Worm (Caenorhabditis elegans) whole organism, L3 larva: ENCODE data around the gene R08A2.1.

Experiments used
- R02D3.7 ChIP-seq: fragments of 150-350 bp; optimal IDR thresholded peaks from 2 replicates; lab custom pipeline; 2014; ENCODE audit warnings: missing biosample characterization, missing genetic modification characterization
- ZK546.5 ChIP-seq: sonication (generic microtip); optimal IDR thresholded peaks from 2 replicates; lab custom pipeline; 2017; ENCODE audit warnings: missing biosample characterization, missing genetic modification characterization
- aly-2 ChIP-seq: fragments of 150-350 bp; optimal IDR thresholded peaks from 2 replicates; lab custom pipeline; 2014; ENCODE audit warnings: missing biosample characterization, missing genetic modification characterization
- ceh-16 ChIP-seq: sonication (generic microtip); optimal IDR thresholded peaks from 2 replicates; lab custom pipeline; 2017; ENCODE audit warnings: missing biosample characterization, missing genetic modification characterization
- ceh-28 ChIP-seq: fragments of 150-350 bp; optimal IDR thresholded peaks from 2 replicates; lab custom pipeline; 2014; ENCODE audit warnings: missing biosample characterization, missing genetic modification reagents, missing genetic modification characterization
- ceh-82 ChIP-seq: fragments of 150-350 bp; optimal IDR thresholded peaks from 2 replicates; lab custom pipeline; 2014; ENCODE audit warnings: missing biosample characterization, missing genetic modification characterization
- ceh-9 ChIP-seq: sonication (generic microtip); optimal IDR thresholded peaks from 2 replicates; lab custom pipeline; 2018; ENCODE audit warnings: missing biosample characterization, missing genetic modification characterization
- daf-12 ChIP-seq: fragments of 150-350 bp; optimal IDR thresholded peaks from 2 replicates; lab custom pipeline; 2014; ENCODE audit warnings: missing biosample characterization, missing genetic modification reagents, missing genetic modification characterization
- egl-5 ChIP-seq: fragments of 150-350 bp; optimal IDR thresholded peaks from 2 replicates; lab custom pipeline; 2017; ENCODE audit warnings: missing biosample characterization, missing genetic modification reagents, missing genetic modification characterization, inconsistent platforms
- elt-1 ChIP-seq: fragments of 150-350 bp; optimal IDR thresholded peaks from 2 replicates; lab custom pipeline; 2014; ENCODE audit warnings: missing biosample characterization, missing genetic modification characterization
- elt-3 ChIP-seq, 3 experiments: fragments of 150-350 bp in 1 of 3; sonication (generic microtip) in 2 of 3; optimal IDR thresholded peaks; 2 replicates in 2 of 3; 4 replicates in 1 of 3; lab custom pipeline; 2014 to 2017; ENCODE audit warnings: missing biosample characterization in 3 of 3, missing genetic modification characterization in 3 of 3
- eor-1 ChIP-seq, 2 experiments: fragments of 150-350 bp; optimal IDR thresholded peaks; 2 replicates each; lab custom pipeline; 2014 to 2018; ENCODE audit warnings: missing biosample characterization in 2 of 2, missing genetic modification characterization in 2 of 2
- fkh-10 ChIP-seq: sonication (generic microtip); optimal IDR thresholded peaks from 2 replicates; lab custom pipeline; 2017; ENCODE audit warnings: missing biosample characterization, missing genetic modification reagents, missing genetic modification characterization
- fkh-2 ChIP-seq: fragments of 150-350 bp; optimal IDR thresholded peaks from 2 replicates; lab custom pipeline; 2014; ENCODE audit warnings: missing biosample characterization, missing genetic modification reagents, missing genetic modification characterization
- fos-1 ChIP-seq: fragments of 150-350 bp; optimal IDR thresholded peaks from 2 replicates; lab custom pipeline; 2014; ENCODE audit warnings: missing biosample characterization, missing genetic modification characterization
- hmg-11 ChIP-seq: sonication (generic microtip); optimal IDR thresholded peaks from 2 replicates; lab custom pipeline; 2016; ENCODE audit warnings: missing genetic modification characterization, missing compliant biosample characterization
- jun-1 ChIP-seq: fragments of 150-350 bp; optimal IDR thresholded peaks from 2 replicates; lab custom pipeline; 2014; ENCODE audit warnings: missing biosample characterization, missing genetic modification reagents, missing genetic modification characterization
- lin-15B ChIP-seq: fragments of 150-350 bp; optimal IDR thresholded peaks from 2 replicates; lab custom pipeline; 2014; ENCODE audit warnings: missing biosample characterization, missing genetic modification characterization
- lin-39 ChIP-seq: fragments of 150-350 bp; optimal IDR thresholded peaks from 2 replicates; lab custom pipeline; 2018; ENCODE audit warnings: missing biosample characterization, missing genetic modification reagents, missing genetic modification characterization
- lsy-12 ChIP-seq: sonication (generic microtip); optimal IDR thresholded peaks from 2 replicates; lab custom pipeline; 2016; ENCODE audit warnings: mild to moderate bottlenecking, missing genetic modification characterization, missing compliant biosample characterization
- mdl-1 ChIP-seq: fragments of 150-350 bp; optimal IDR thresholded peaks from 2 replicates; lab custom pipeline; 2014; ENCODE audit warnings: missing biosample characterization, missing genetic modification characterization
- nfya-1 ChIP-seq: sonication (generic microtip); optimal IDR thresholded peaks from 2 replicates; lab custom pipeline; 2017; ENCODE audit warnings: missing genetic modification characterization, mild to moderate bottlenecking, missing compliant biosample characterization, antibody characterized with exemption, moderate library complexity; ENCODE audit not compliant: insufficient read depth
- nhr-11 ChIP-seq: fragments of 150-350 bp; optimal IDR thresholded peaks from 2 replicates; lab custom pipeline; 2014; ENCODE audit warnings: missing biosample characterization, missing genetic modification characterization
- nhr-23 ChIP-seq: fragments of 150-350 bp; optimal IDR thresholded peaks from 2 replicates; lab custom pipeline; 2014; ENCODE audit warnings: missing biosample characterization, missing genetic modification reagents, missing genetic modification characterization
- nhr-237 ChIP-seq: fragments of 150-350 bp; optimal IDR thresholded peaks from 2 replicates; lab custom pipeline; 2014; ENCODE audit warnings: missing biosample characterization, missing genetic modification characterization
- nhr-25 ChIP-seq: sonication (generic microtip); optimal IDR thresholded peaks from 2 replicates; lab custom pipeline; 2017; ENCODE audit warnings: missing biosample characterization, missing genetic modification characterization
- nhr-28 ChIP-seq: fragments of 150-350 bp; optimal IDR thresholded peaks from 2 replicates; lab custom pipeline; 2014; ENCODE audit warnings: missing biosample characterization, missing genetic modification characterization
- nhr-67 ChIP-seq: fragments of 150-350 bp; optimal IDR thresholded peaks from 2 replicates; lab custom pipeline; 2014; ENCODE audit warnings: missing biosample characterization, missing genetic modification characterization
- nhr-76 ChIP-seq: fragments of 150-350 bp; sonication (generic microtip); optimal IDR thresholded peaks from 5 replicates; lab custom pipeline; 2014; ENCODE audit warnings: missing biosample characterization, missing genetic modification characterization
- nhr-77 ChIP-seq: fragments of 150-350 bp; optimal IDR thresholded peaks from 2 replicates; lab custom pipeline; 2014; ENCODE audit warnings: missing biosample characterization, missing genetic modification characterization
- pha-4 ChIP-seq: fragments of 150-350 bp; optimal IDR thresholded peaks from 2 replicates; lab custom pipeline; 2014; ENCODE audit warnings: missing biosample characterization, missing genetic modification reagents, missing genetic modification characterization
- pqm-1 ChIP-seq: fragments of 150-350 bp; optimal IDR thresholded peaks from 2 replicates; lab custom pipeline; 2017; ENCODE audit warnings: missing biosample characterization, missing genetic modification characterization, inconsistent platforms
- sea-2 ChIP-seq: fragments of 150-350 bp; sonication (generic microtip); optimal IDR thresholded peaks from 4 replicates; lab custom pipeline; 2014; ENCODE audit warnings: missing biosample characterization, missing genetic modification reagents, missing genetic modification characterization
- snpc-4 ChIP-seq: fragments of 150-350 bp; optimal IDR thresholded peaks from 2 replicates; lab custom pipeline; 2014; ENCODE audit warnings: missing biosample characterization, missing genetic modification characterization
- unc-39 ChIP-seq: sonication (generic microtip); optimal IDR thresholded peaks from 4 replicates; lab custom pipeline; 2017; ENCODE audit warnings: missing biosample characterization, missing genetic modification characterization
- zag-1 ChIP-seq: fragments of 150-350 bp; optimal IDR thresholded peaks from 2 replicates; lab custom pipeline; 2014; ENCODE audit warnings: missing biosample characterization, missing genetic modification characterization
- ztf-11 ChIP-seq: fragments of 150-350 bp; optimal IDR thresholded peaks from 2 replicates; lab custom pipeline; 2014; ENCODE audit warnings: missing biosample characterization, missing genetic modification characterization
- ztf-4 ChIP-seq: fragments of 150-350 bp; optimal IDR thresholded peaks from 2 replicates; lab custom pipeline; 2014; ENCODE audit warnings: missing biosample characterization, missing genetic modification characterization

Gene R08A2.1

ce11 chrV:14736851-14737250 is 17.5 kb upstream of the R08A2.1 start, which contains the start of gene Y50E8A.5:
Gene Y50E8A.5 (minus strand): TSS chrV:14736951.
- no peak for TF ChIP-seq elt-3 (tag; optimal IDR thresholded peaks at IDR 0.05; lab: Kevin White, UChicago)
- no peak for TF ChIP-seq nfya-1 (tag; lab: Kevin White, UChicago)
- no peak for TF ChIP-seq lin-39
- TF ChIP-seq aly-2 (tag; lab: Kevin White, UChicago): no peak
- no peak for TF ChIP-seq fos-1 (tag; lab: Kevin White, UChicago)
- TF ChIP-seq nhr-11 (tag; lab: Kevin White, UChicago): no peak
- TF ChIP-seq zag-1 (tag; lab: Kevin White, UChicago): no peak
- TF ChIP-seq ceh-16 (tag; lab: Kevin White, UChicago): no peak
- no peak for TF ChIP-seq nhr-25 (tag; lab: Kevin White, UChicago)
- TF ChIP-seq mdl-1 (tag; lab: Kevin White, UChicago): no peak
- no peak for TF ChIP-seq fkh-10 (GFP tag; lab: Kevin White, UChicago)
- TF ChIP-seq pha-4: no peak
- TF ChIP-seq ceh-82 (tag; lab: Kevin White, UChicago): no peak

- TF ChIP-seq elt-1 (tag; lab: Kevin White, UChicago): no peak
- TF ChIP-seq R02D3.7 (tag; lab: Kevin White, UChicago): peak; percentile 82
- peak; percentile 74 for TF ChIP-seq lin-15B (tag; lab: Kevin White, UChicago)
- TF ChIP-seq lin-39: peak; percentile 1
- TF ChIP-seq nhr-237 (tag; lab: Kevin White, UChicago): no peak
- peak; percentile 35 for TF ChIP-seq pha-4
- TF ChIP-seq, all 47 proteins: peak for 4
Observed at ce11 chrV:14734187-14734765, 14.9 kb upstream of the R08A2.1 start, which contains the start of gene unc-61. Gene unc-61 (minus strand): TSS chrV:14734237.

DNA sequence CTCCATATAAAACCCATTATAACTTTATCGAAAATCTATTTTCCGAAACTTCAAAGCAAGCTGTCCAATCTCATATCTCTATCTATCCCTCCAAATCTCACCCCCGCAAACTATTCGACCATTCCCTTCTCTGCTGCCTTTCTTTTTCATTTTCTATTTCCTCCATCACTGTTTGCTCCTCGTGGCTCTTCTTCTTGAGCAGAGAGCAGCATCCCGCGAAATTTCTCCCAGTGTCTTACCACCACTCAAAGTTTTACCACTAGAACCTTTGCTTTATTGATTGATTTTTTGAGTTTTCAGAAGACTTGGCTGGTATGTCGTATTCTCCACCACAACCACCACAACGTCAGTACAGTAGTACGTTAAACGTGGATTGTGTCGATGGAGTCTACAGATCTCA is 10.0 kb upstream of the R08A2.1 start, which contains the start of gene oig-3:
TSS of gene oig-3 (plus strand) at position 301 of the 400 bp plus-strand sequence.
- TF ChIP-seq jun-1 (tag; lab: Kevin White, UChicago) (no peak), eor-1 (tag; optimal IDR thresholded peaks at IDR 0.05; lab: Kevin White, UChicago) (no peak), sea-2 (GFP tag; lab: Kevin White, UChicago) (no peak), nhr-11 (tag; lab: Kevin White, UChicago) (no peak), unc-39 (tag; lab: Kevin White, UChicago) (no peak), pqm-1 (no peak), nhr-77 (tag; lab: Kevin White, UChicago) (no peak), elt-1 (tag; lab: Kevin White, UChicago) (no peak), ztf-11 (no peak), nhr-23 (no peak), fkh-10 (GFP tag; lab: Kevin White, UChicago) (no peak)

DNA sequence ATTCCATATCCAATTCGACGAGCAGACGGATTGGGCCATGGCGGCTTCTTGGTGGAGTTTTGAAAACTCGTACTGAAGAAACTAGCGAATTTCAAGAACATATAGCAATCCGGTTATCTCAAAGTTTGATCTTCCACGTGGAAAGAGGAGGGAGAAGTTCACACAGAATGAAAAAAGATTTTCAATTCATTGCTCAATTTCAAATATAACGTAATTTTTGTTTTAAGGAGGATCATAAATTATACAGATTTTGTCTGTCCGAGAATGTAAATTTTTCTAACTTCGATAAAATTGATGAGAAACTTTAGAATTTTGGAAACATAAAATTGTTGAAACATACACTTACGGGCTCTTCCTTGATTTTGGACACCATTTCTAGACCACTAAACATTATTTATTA is 9.4 kb upstream of the R08A2.1 start, which contains the start of gene Y50E8A.2:
TSS of gene Y50E8A.2 (minus strand) at position 101 of the 400 bp plus-strand sequence.
- TF ChIP-seq mdl-1 (tag; lab: Kevin White, UChicago): no peak
- TF ChIP-seq aly-2 (tag; lab: Kevin White, UChicago): no peak
- no peak for TF ChIP-seq nhr-25 (tag; lab: Kevin White, UChicago)
- no peak for TF ChIP-seq snpc-4
- TF ChIP-seq jun-1 (tag; lab: Kevin White, UChicago): no peak
- TF ChIP-seq fkh-10 (GFP tag; lab: Kevin White, UChicago): no peak
- no peak for TF ChIP-seq nhr-76 (tag; lab: Kevin White, UChicago)
- no peak for TF ChIP-seq ZK546.5 (tag; lab: Kevin White, UChicago)
- no peak for TF ChIP-seq nhr-23
- no peak for TF ChIP-seq ztf-4 (tag; lab: Kevin White, UChicago)
- no peak for TF ChIP-seq fkh-2 (tag; lab: Kevin White, UChicago)
- no peak for TF ChIP-seq hmg-11 (tag; lab: Kevin White, UChicago)
- no peak for TF ChIP-seq sea-2 (GFP tag; lab: Kevin White, UChicago)
- TF ChIP-seq, all 47 proteins: peak for 0

ce11 chrV:14726596-14726995 is 7.2 kb upstream of the R08A2.1 start, which contains the start of gene Y50E8A.1:
Gene Y50E8A.1 (plus strand): TSS chrV:14726896.
- TF ChIP-seq elt-3 (tag; optimal IDR thresholded peaks at IDR 0.05; lab: Kevin White, UChicago): no peak
- no peak for TF ChIP-seq lin-39
- TF ChIP-seq nhr-237 (tag; lab: Kevin White, UChicago): no peak
- no peak for TF ChIP-seq zag-1 (tag; lab: Kevin White, UChicago)
- TF ChIP-seq snpc-4: no peak
- no peak for TF ChIP-seq ceh-9 (tag; lab: Kevin White, UChicago)
- TF ChIP-seq nhr-28 (tag; lab: Kevin White, UChicago): no peak
- TF ChIP-seq ceh-16 (tag; lab: Kevin White, UChicago): no peak
- TF ChIP-seq nhr-67 (tag; lab: Kevin White, UChicago): no peak
- TF ChIP-seq mdl-1 (tag; lab: Kevin White, UChicago): no peak
- no peak for TF ChIP-seq lsy-12 (tag; lab: Kevin White, UChicago)
- TF ChIP-seq ztf-4 (tag; lab: Kevin White, UChicago): no peak
- TF ChIP-seq ceh-28 (tag; lab: Kevin White, UChicago): no peak
- TF ChIP-seq pha-4: no peak
- no peak for TF ChIP-seq fos-1 (tag; lab: Kevin White, UChicago)
- no peak for TF ChIP-seq daf-12 (tag; lab: Kevin White, UChicago)
- no peak for TF ChIP-seq lin-15B (tag; lab: Kevin White, UChicago)
- TF ChIP-seq egl-5: no peak
